Worm (Caenorhabditis elegans) whole organism, L4 larva: ENCODE measurements around the gene rig-4.

Source experiments
- R02D3.7 ChIP-seq: fragments of 150-350 bp; sonication (generic microtip); optimal IDR thresholded peaks from 3 replicates; lab custom pipeline; 2014; ENCODE audit warnings: missing biosample characterization, missing genetic modification characterization
- Y48G9A.11 ChIP-seq: fragments of 200-800 bp; sonication (Bioruptor generic); IDR thresholded peaks from 2 replicates; pipeline ENCODE4 v1.3.6; 2022; ENCODE audit warnings: missing genetic modification reagents, missing genetic modification characterization, missing compliant biosample characterization
- ZK337.2 ChIP-seq: fragments of 200-800 bp; sonication (Bioruptor generic); IDR thresholded peaks from 2 replicates; pipeline ENCODE4 v1.3.6; 2022; ENCODE audit warnings: missing genetic modification reagents, missing genetic modification characterization, missing compliant biosample characterization
- dmd-9 ChIP-seq: fragments of 200-800 bp; sonication (Bioruptor generic); IDR thresholded peaks from 2 replicates; pipeline ENCODE4 v1.3.6; 2022; ENCODE audit warnings: missing genetic modification reagents, missing genetic modification characterization, missing compliant biosample characterization
- egl-27 ChIP-seq: sonication (generic microtip); optimal IDR thresholded peaks from 3 replicates; lab custom pipeline; 2017; ENCODE audit warnings: missing biosample characterization, missing genetic modification reagents, missing genetic modification characterization
- hlh-30 ChIP-seq: sonication (generic microtip); optimal IDR thresholded peaks from 2 replicates; lab custom pipeline; 2017; ENCODE audit warnings: antibody characterized with exemption, mild to moderate bottlenecking, missing genetic modification characterization, missing compliant biosample characterization; ENCODE audit not compliant: insufficient read depth
- hmg-1.1 ChIP-seq: fragments of 200-800 bp; sonication (Bioruptor generic); IDR thresholded peaks from 2 replicates; pipeline ENCODE4 v1.3.6; 2022; ENCODE audit warnings: missing genetic modification reagents, missing genetic modification characterization, missing compliant biosample characterization
- lin-15B ChIP-seq: fragments of 150-350 bp; sonication (generic microtip); optimal IDR thresholded peaks from 3 replicates; lab custom pipeline; 2014; ENCODE audit warnings: missing biosample characterization, missing genetic modification characterization
- pha-4 ChIP-seq, 2 experiments: fragments of 150-350 bp in 1 of 2; fragments of 200-800 bp in 1 of 2; sonication (Bioruptor generic) in 1 of 2; IDR thresholded peaks in 1 of 2; optimal IDR thresholded peaks in 1 of 2; 2 replicates each; pipeline versions ENCODE4 v1.3.6 to Lab custom; 2014 to 2022; ENCODE audit warnings: missing genetic modification characterization in 2 of 2, missing genetic modification reagents in 2 of 2, missing biosample characterization in 1 of 2, missing compliant biosample characterization in 1 of 2
- saeg-2 ChIP-seq: fragments of 200-800 bp; sonication (Bioruptor generic); IDR thresholded peaks from 2 replicates; pipeline ENCODE4 v1.3.6; 2022; ENCODE audit warnings: missing genetic modification reagents, missing genetic modification characterization, missing compliant biosample characterization
- snpc-4 ChIP-seq: fragments of 150-350 bp; optimal IDR thresholded peaks from 2 replicates; lab custom pipeline; 2014; ENCODE audit warnings: missing biosample characterization, missing genetic modification characterization
- unc-39 ChIP-seq: sonication (generic microtip); optimal IDR thresholded peaks from 2 replicates; lab custom pipeline; 2017; ENCODE audit warnings: missing biosample characterization, missing genetic modification characterization
- zip-2 ChIP-seq: fragments of 150-350 bp; optimal IDR thresholded peaks from 2 replicates; lab custom pipeline; 2014; ENCODE audit warnings: missing biosample characterization, missing genetic modification characterization
- ztf-11 ChIP-seq: fragments of 150-350 bp; optimal IDR thresholded peaks from 2 replicates; lab custom pipeline; 2014; ENCODE audit warnings: missing biosample characterization, missing genetic modification characterization

DNA sequence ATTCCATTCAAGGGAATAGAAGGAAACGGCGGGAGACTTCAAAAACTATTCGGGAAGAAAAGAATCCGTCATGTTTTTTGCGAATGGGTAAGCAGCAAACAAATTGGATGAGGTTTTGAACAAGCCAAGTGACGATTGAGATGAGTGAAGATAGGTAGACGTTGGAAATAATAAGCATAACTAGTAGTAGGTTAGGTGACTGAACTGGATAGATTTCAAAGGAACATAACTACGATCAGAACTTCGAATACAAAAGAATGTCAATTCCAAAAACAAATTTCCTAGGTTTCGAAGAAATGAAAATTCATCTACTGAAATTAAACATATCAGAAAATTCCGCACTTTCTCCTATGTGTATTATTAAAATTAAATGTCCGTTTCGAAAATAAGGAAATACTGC, 3.6 kb upstream of the rig-4 start:
- TF ChIP-seq saeg-2: no peak
- no peak for TF ChIP-seq egl-27 (tag; lab: Kevin White, UChicago)
- TF ChIP-seq hlh-30: no peak
- no peak for TF ChIP-seq Y48G9A.11
- TF ChIP-seq pha-4 (GFP tag; IDR thresholded peaks at IDR 0.05; lab: Robert Waterston, UW): no peak
- no peak for TF ChIP-seq pha-4 (tag; optimal IDR thresholded peaks at IDR 0.05; lab: Kevin White, UChicago)
- no peak for TF ChIP-seq hmg-1.1
- TF ChIP-seq lin-15B: no peak
- TF ChIP-seq unc-39 (tag; lab: Kevin White, UChicago): no peak
- TF ChIP-seq snpc-4 (tag; lab: Kevin White, UChicago): no peak
- TF ChIP-seq R02D3.7 (tag; lab: Kevin White, UChicago): no peak
- no peak for TF ChIP-seq ZK337.2 (GFP tag; lab: Robert Waterston, UW)
- TF ChIP-seq ztf-11 (tag; lab: Kevin White, UChicago): no peak
- TF ChIP-seq dmd-9 (GFP tag; lab: Robert Waterston, UW): no peak
- no peak for TF ChIP-seq zip-2 (tag; lab: Kevin White, UChicago)
